Worm (Caenorhabditis elegans): Measurements from ENCODE around the gene sre-55.

Gene sre-55

DNA sequence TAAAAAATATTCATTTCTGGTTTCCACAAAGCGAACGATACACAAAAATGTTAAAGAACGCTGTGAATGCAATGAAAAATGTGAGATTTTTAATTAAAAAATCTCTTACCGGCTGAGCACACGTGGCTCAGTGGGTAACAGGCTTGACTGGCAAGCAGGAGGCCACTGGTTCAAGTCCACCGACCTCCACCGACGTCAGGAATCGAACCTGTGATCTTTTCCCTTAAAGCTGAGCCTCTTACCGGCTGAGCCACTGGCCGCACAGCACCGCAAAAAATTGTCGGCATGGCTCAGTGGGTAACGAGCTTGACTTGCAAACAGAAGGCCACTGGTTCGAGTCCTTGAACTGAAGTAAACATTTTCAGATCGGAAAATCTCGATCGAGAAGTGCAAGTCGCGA lies 15.7 kb downstream of the sre-55 start, which contains the start of gene C44C11.6 (continued):
- TF ChIP-seq Y105C5A.15 (GFP tag; IDR thresholded peaks at IDR 0.05) (no peak), daf-8 (GFP tag; IDR thresholded peaks at IDR 0.05) (no peak), ZK546.5 (tag; optimal IDR thresholded peaks at IDR 0.05) (no peak), ceh-44 (GFP tag; IDR thresholded peaks at IDR 0.05) (no peak), madf-9 (GFP tag; conservative IDR thresholded peaks at IDR 0.05) (no peak), snpc-1.2 (GFP tag; IDR thresholded peaks at IDR 0.05) (0 out of 2 replicates have a peak, but pooled peaks have one; percentile 26), lin-29 (GFP tag; IDR thresholded peaks at IDR 0.05) (no peak)

DNA sequence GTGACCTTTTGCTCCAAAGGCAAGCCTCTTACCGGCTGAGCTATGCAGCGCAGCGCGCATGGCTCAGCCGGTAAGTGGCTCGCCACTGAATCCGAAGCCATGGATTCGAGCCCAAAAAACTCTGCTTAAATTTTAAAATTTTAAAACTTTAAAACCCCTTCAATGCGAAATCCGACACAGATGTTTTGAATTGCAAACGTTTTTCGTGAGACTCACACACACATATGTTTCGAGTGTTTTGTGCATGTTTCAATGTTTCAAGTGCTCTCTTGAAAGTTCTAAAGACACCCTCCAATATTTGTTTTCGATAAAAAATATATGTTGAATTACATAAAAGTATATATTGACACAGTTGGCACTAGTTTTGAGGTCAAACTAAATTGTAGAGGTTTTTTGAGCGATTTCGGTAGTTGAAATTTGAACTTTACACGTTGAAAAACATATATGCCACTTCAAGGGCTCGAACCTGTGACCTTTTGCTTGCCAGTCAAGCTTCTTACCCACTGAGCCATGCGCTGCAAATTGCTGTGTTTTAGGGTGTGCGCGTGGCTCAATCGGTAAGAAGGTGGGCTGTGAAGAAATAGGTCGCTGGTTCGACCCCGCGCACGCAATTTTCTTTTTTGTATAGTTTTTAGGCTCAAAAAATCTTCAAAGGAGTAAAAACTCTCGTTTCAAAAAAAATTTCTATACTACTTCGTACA lies 17.3 kb downstream of the sre-55 start:
- TF ChIP-seq nhr-11 (tag; optimal IDR thresholded peaks at IDR 0.05) (no peak), mes-2 (tag; optimal IDR thresholded peaks at IDR 0.05; ENCODE audit: poor library complexity, severe bottlenecking) (peak; percentile 26), ceh-44 (GFP tag; IDR thresholded peaks at IDR 0.05) (peak; percentile 33; the same call in 1 of the 2 replicates), lin-13 (GFP tag; optimal IDR thresholded peaks at IDR 0.05) (peak; percentile 38), ceh-20 (GFP tag; IDR thresholded peaks at IDR 0.05) (no peak), dve-1 (tag; optimal IDR thresholded peaks at IDR 0.05; ENCODE audit: insufficient read depth) (no peak), php-3 (GFP tag; IDR thresholded peaks at IDR 0.05) (0 out of 2 replicates have a peak, but pooled peaks have one; percentile 12), skn-1 (tag; optimal IDR thresholded peaks at IDR 0.05) (no peak), unc-62 (GFP tag; optimal IDR thresholded peaks at IDR 0.05 in 1 of 2) (peak in 1 of 2 experiments; percentile 80), unc-62 (tag; optimal IDR thresholded peaks at IDR 0.05) (no peak)

DNA sequence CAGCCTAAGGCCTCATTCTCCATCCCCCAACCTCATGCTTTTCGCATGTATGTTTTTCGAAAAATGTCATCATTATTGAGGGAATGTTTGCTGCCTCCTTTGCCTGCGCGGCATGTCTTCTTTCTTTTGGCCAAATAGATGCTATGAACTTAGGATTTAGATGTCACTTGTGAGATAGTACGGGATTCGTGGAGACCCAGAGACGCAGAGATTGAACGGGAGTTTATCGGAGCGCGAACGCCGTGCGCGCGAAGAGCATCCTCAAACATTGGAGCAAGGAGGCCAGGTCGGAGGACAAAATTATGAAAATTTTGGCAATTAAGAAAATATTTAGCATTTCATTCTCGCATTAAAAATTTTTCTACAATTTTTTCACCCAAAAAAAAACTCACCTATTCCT lies 19.9 kb downstream of the sre-55 start:
- TF ChIP-seq set-16 (GFP tag; IDR thresholded peaks at IDR 0.05) (no peak), unc-62 (GFP tag; optimal IDR thresholded peaks at IDR 0.05 in 1 of 2) (peak in 1 of 2 experiments; percentile 38), unc-62 (tag; optimal IDR thresholded peaks at IDR 0.05) (no peak)

DNA sequence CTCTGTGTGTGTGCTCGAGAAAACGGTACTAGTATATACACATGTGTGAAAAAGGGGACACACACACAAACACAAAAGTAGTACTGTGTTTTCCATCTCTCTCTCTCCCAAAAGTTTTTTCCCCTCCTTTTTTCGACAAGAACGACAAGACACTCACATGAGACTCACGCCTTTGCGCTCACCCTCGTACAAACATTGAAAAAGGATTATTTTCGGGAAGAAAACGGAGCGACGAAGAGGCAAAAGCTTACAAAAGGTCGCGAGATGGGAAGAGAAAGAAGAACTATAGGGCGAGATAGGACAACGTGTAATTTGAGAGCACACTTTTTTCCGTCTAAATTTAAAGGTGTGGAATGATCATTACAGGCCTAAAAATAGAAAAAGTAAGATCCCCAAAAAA lies 20.8 kb downstream of the sre-55 start:
- no peak for TF ChIP-seq daf-16 (GFP tag; optimal IDR thresholded peaks at IDR 0.05)
- TF ChIP-seq daf-16 (tag; optimal IDR thresholded peaks at IDR 0.05) = peak; percentile 19
- TF ChIP-seq nhr-28 (tag; optimal IDR thresholded peaks at IDR 0.05) = peak; percentile 32
- TF ChIP-seq nhr-25 (tag; optimal IDR thresholded peaks at IDR 0.05; ENCODE audit: borderline replicate concordance, insufficient read depth) = no peak
- TF ChIP-seq T26A8.4 (GFP tag; IDR thresholded peaks at IDR 0.05) = 0 out of 2 replicates have a peak, but pooled peaks have one; percentile 46
- TF ChIP-seq vab-7 (GFP tag; IDR thresholded peaks at IDR 0.05) = no peak
- no peak for TF ChIP-seq rbr-2 (tag; optimal IDR thresholded peaks at IDR 0.05)
- peak; percentile 7 for TF ChIP-seq hlh-11 (tag; optimal IDR thresholded peaks at IDR 0.05)
- peak; percentile 53 for TF ChIP-seq dve-1 (tag; optimal IDR thresholded peaks at IDR 0.05; ENCODE audit: insufficient read depth)
- TF ChIP-seq saeg-2 (GFP tag; IDR thresholded peaks at IDR 0.05) = no peak
- TF ChIP-seq hlh-30 (tag; optimal IDR thresholded peaks at IDR 0.05; ENCODE audit: insufficient read depth) = peak; percentile 35

DNA sequence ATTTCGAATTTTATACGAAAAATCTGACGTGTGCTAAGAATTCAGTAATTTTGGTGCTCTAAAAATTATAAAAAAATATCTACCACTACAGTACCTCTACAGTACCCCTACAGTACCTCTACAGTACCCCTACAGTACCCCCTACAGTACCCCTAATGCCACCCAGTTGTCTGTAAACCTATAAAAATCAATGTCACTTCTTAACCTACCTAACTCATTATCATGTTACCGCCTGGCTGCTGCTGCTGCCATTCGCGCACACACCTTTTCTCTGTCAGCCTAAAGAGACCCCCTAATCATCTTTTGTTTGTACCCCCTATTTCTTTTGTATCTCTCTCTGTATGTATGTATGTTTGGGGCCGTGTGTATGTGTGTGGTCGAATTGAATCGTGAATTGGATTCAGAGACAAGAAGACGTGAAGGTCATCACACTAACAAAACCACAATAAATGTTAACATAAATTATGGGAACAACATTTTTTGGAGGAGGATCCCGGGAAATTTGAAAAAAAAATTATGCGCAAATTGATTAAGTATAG lies 21.7 kb downstream of the sre-55 start:
- TF ChIP-seq dmd-6 (GFP tag; IDR thresholded peaks at IDR 0.05) = no peak
- peak; percentile 43 for TF ChIP-seq nhr-28 (tag; optimal IDR thresholded peaks at IDR 0.05)
- TF ChIP-seq zip-2 (tag; optimal IDR thresholded peaks at IDR 0.05) = no peak
- no peak for TF ChIP-seq lim-7 (GFP tag; IDR thresholded peaks at IDR 0.05)
- TF ChIP-seq nhr-11 (tag; optimal IDR thresholded peaks at IDR 0.05) = no peak
- TF ChIP-seq mes-2 (tag; optimal IDR thresholded peaks at IDR 0.05; ENCODE audit: poor library complexity, severe bottlenecking) = peak; percentile 30
- TF ChIP-seq lin-13 (GFP tag; optimal IDR thresholded peaks at IDR 0.05) = no peak
- no peak for TF ChIP-seq D1046.2 (GFP tag; IDR thresholded peaks at IDR 0.05)
- no peak for TF ChIP-seq dve-1 (tag; optimal IDR thresholded peaks at IDR 0.05; ENCODE audit: insufficient read depth)
- TF ChIP-seq zfp-2 (tag; optimal IDR thresholded peaks at IDR 0.05) = no peak
- peak in 1 of 2 experiments; percentile 9 for TF ChIP-seq mdl-1 (tag; optimal IDR thresholded peaks at IDR 0.05)
- no peak for TF ChIP-seq arid-1 (GFP tag; conservative IDR thresholded peaks at IDR 0.05)
- no peak for TF ChIP-seq lin-29 (GFP tag; IDR thresholded peaks at IDR 0.05)
- no peak for TF ChIP-seq nhr-42 (GFP tag; IDR thresholded peaks at IDR 0.05)
- TF ChIP-seq egl-27 (tag; optimal IDR thresholded peaks at IDR 0.05) = no peak
- TF ChIP-seq hlh-30 (tag; optimal IDR thresholded peaks at IDR 0.05; ENCODE audit: insufficient read depth) = no peak
- no peak for TF ChIP-seq zag-1 (tag; optimal IDR thresholded peaks at IDR 0.05)
- no peak for TF ChIP-seq Y75B8A.6 (GFP tag; IDR thresholded peaks at IDR 0.05)
- TF ChIP-seq aha-1 (tag) = peak; percentile 40
- TF ChIP-seq nhr-102 (tag; optimal IDR thresholded peaks at IDR 0.05) = no peak
- TF ChIP-seq F37D6.2 (tag; optimal IDR thresholded peaks at IDR 0.05) = no peak
- no peak for TF ChIP-seq spr-1 (tag; optimal IDR thresholded peaks at IDR 0.05)

All from whole organism, L4 larva.